Fruit fly (Drosophila melanogaster) whole organism: ENCODE data around the gene hid.

ENCODE experiments used
- CG8478 ChIP-seq: fragments of >200 bp; optimal IDR thresholded peaks from 2 replicates; lab custom pipeline; 2018; ENCODE audit warnings: inconsistent platforms
- Dll ChIP-seq: fragments of >200 bp; optimal IDR thresholded peaks from 2 replicates; lab custom pipeline; 2017
- EcR ChIP-seq, 2 experiments: fragments of >200 bp; optimal IDR thresholded peaks; 2 replicates each; lab custom pipeline; 2017; ENCODE audit warnings: missing biosample characterization in 2 of 2, missing genetic modification characterization in 2 of 2, missing genetic modification reagents in 2 of 2
- pan ChIP-seq: fragments of >200 bp; optimal IDR thresholded peaks from 2 replicates; lab custom pipeline; 2017
- psq ChIP-seq: fragments of >200 bp; optimal IDR thresholded peaks from 2 replicates; lab custom pipeline; 2017
- usp ChIP-seq: fragments of >200 bp; optimal IDR thresholded peaks from 2 replicates; lab custom pipeline; 2017; ENCODE audit warnings: missing biosample characterization, missing genetic modification characterization, mixed read lengths

dm6 chr3L:18138280-18138679, 47.2 kb downstream of the hid start:
- no peak for TF ChIP-seq CG8478 (lab: Kevin White, UChicago)
- no peak for TF ChIP-seq usp
- TF ChIP-seq psq, result no peak
- TF ChIP-seq EcR (GFP tag; optimal IDR thresholded peaks at IDR 0.05; lab: Kevin White, UChicago), result no peak
- no peak for TF ChIP-seq Dll (lab: Kevin White, UChicago)
- TF ChIP-seq pan (lab: Kevin White, UChicago), result no peak
